Fruit fly (Drosophila melanogaster) whole organism, embryonic: ENCODE results near the gene sau.

Source experiments
- Abd-B ChIP-seq: fragments of 200-800 bp; sonication (Bioruptor generic); optimal IDR thresholded peaks from 2 replicates; lab custom pipeline; 2018; ENCODE audit warnings: missing biosample characterization, mild to moderate bottlenecking, missing genetic modification characterization, moderate library complexity
- Atf3 ChIP-seq: fragments of 200-800 bp; sonication (Bioruptor generic); optimal IDR thresholded peaks from 3 replicates; lab custom pipeline; 2016; ENCODE audit warnings: missing biosample characterization, missing genetic modification characterization
- CG1024 ChIP-seq: fragments of 200-800 bp; sonication (Bioruptor generic); IDR thresholded peaks from 2 replicates; pipeline ENCODE4 v1.3.6; 2022; ENCODE audit warnings: missing biosample characterization, missing genetic modification characterization
- CG10565 ChIP-seq: fragments of 200-800 bp; sonication (Bioruptor generic); optimal IDR thresholded peaks from 3 replicates; lab custom pipeline; 2016; ENCODE audit warnings: missing biosample characterization, mild to moderate bottlenecking, missing genetic modification characterization
- CG10654 ChIP-seq: fragments of 200-800 bp; sonication (Bioruptor generic); optimal IDR thresholded peaks from 2 replicates; lab custom pipeline; 2016; ENCODE audit warnings: missing biosample characterization, missing genetic modification characterization
- CG11723 ChIP-seq: fragments of 200-800 bp; sonication (Bioruptor generic); optimal IDR thresholded peaks from 2 replicates; lab custom pipeline; 2017; ENCODE audit warnings: missing biosample characterization, mild to moderate bottlenecking, missing genetic modification characterization
- CG12236 ChIP-seq: fragments of 200-800 bp; sonication (Bioruptor generic); optimal IDR thresholded peaks from 2 replicates; lab custom pipeline; 2016; ENCODE audit warnings: missing biosample characterization, missing genetic modification characterization
- CG12659 ChIP-seq: fragments of 200-800 bp; sonication (Bioruptor generic); optimal IDR thresholded peaks from 3 replicates; lab custom pipeline; 2017; ENCODE audit warnings: mild to moderate bottlenecking, missing biosample characterization, missing genetic modification reagents, missing genetic modification characterization
- CG15073 ChIP-seq: fragments of 200-800 bp; sonication (Bioruptor generic); optimal IDR thresholded peaks from 2 replicates; lab custom pipeline; 2016; ENCODE audit warnings: missing biosample characterization, missing genetic modification characterization
- CG1602 ChIP-seq: fragments of 200-800 bp; sonication (Bioruptor generic); optimal IDR thresholded peaks from 3 replicates; lab custom pipeline; 2016; ENCODE audit warnings: missing biosample characterization, missing genetic modification characterization
- CG1603 ChIP-seq: fragments of 200-800 bp; sonication (Bioruptor generic); optimal IDR thresholded peaks from 2 replicates; lab custom pipeline; 2019; ENCODE audit warnings: missing biosample characterization, mild to moderate bottlenecking, missing genetic modification characterization, moderate library complexity
- CG18764 ChIP-seq: fragments of 200-800 bp; sonication (Bioruptor generic); optimal IDR thresholded peaks from 3 replicates; lab custom pipeline; 2016; ENCODE audit warnings: missing biosample characterization, missing genetic modification characterization
- CG33557 ChIP-seq: fragments of 200-800 bp; sonication (Bioruptor generic); optimal IDR thresholded peaks from 2 replicates; lab custom pipeline; 2019; ENCODE audit warnings: missing biosample characterization, mild to moderate bottlenecking, missing genetic modification characterization, moderate library complexity
- CG3838 ChIP-seq: fragments of 200-800 bp; sonication (Bioruptor generic); optimal IDR thresholded peaks from 3 replicates; lab custom pipeline; 2016; ENCODE audit warnings: missing biosample characterization, missing genetic modification characterization
- CG3995 ChIP-seq: fragments of 200-800 bp; sonication (Bioruptor generic); optimal IDR thresholded peaks from 3 replicates; lab custom pipeline; 2016; ENCODE audit warnings: missing biosample characterization, missing genetic modification characterization
- CG7745 ChIP-seq: fragments of 200-800 bp; sonication (Bioruptor generic); optimal IDR thresholded peaks from 2 replicates; lab custom pipeline; 2018; ENCODE audit warnings: missing biosample characterization, mild to moderate bottlenecking, missing genetic modification characterization, moderate library complexity
- CG8290 ChIP-seq, 3 experiments: fragments of 200-800 bp; sonication (Bioruptor generic); optimal IDR thresholded peaks; 2 replicates each; lab custom pipeline; 2016 to 2019; ENCODE audit warnings: missing biosample characterization in 3 of 3, missing genetic modification characterization in 3 of 3, mild to moderate bottlenecking in 2 of 3, moderate library complexity in 1 of 3
- CG8359 ChIP-seq: fragments of 200-800 bp; sonication (Bioruptor generic); optimal IDR thresholded peaks from 2 replicates; lab custom pipeline; 2017; ENCODE audit warnings: missing biosample characterization, mild to moderate bottlenecking, missing genetic modification characterization, borderline replicate concordance
- CoRest ChIP-seq: fragments of 200-800 bp; sonication (Bioruptor generic); optimal IDR thresholded peaks from 3 replicates; lab custom pipeline; 2018; ENCODE audit warnings: missing biosample characterization, mild to moderate bottlenecking, missing genetic modification characterization, moderate library complexity
- Ets65A ChIP-seq: fragments of 200-800 bp; sonication (Bioruptor generic); peaks from one replicate; lab custom pipeline; 2016; ENCODE audit warnings: missing biosample characterization, missing genetic modification characterization
- Ets97D ChIP-seq: fragments of 200-800 bp; sonication (Bioruptor generic); optimal IDR thresholded peaks from 3 replicates; lab custom pipeline; 2016; ENCODE audit warnings: missing biosample characterization, missing genetic modification characterization
- HLH3B ChIP-seq: fragments of 200-800 bp; sonication (Bioruptor generic); IDR thresholded peaks from 2 replicates; pipeline ENCODE4 v1.3.6; 2022; ENCODE audit warnings: missing biosample characterization, missing genetic modification characterization
- HLH4C ChIP-seq: fragments of 200-800 bp; sonication (Bioruptor generic); IDR thresholded peaks from 3 replicates; pipeline ENCODE4 v1.3.6; 2022; ENCODE audit warnings: missing biosample characterization, missing genetic modification characterization; ENCODE audit not compliant: partially characterized antibody
- Hand ChIP-seq: fragments of 200-800 bp; sonication (Bioruptor generic); optimal IDR thresholded peaks from 2 replicates; lab custom pipeline; 2017; ENCODE audit warnings: mild to moderate bottlenecking, missing biosample characterization, missing genetic modification reagents, missing genetic modification characterization
- Hr39 ChIP-seq: fragments of >200 bp; optimal IDR thresholded peaks from 2 replicates; lab custom pipeline; 2017
- Hr51 ChIP-seq, 2 experiments: fragments of 200-800 bp; sonication (Bioruptor generic); optimal IDR thresholded peaks; 2 replicates in 1 of 2; 3 replicates in 1 of 2; lab custom pipeline; 2016 to 2018; ENCODE audit warnings: missing biosample characterization in 2 of 2, missing genetic modification characterization in 2 of 2, mild to moderate bottlenecking in 1 of 2, moderate library complexity in 1 of 2
- Jarid2 ChIP-seq: fragments of 200-800 bp; sonication (Bioruptor generic); optimal IDR thresholded peaks from 3 replicates; lab custom pipeline; 2017; ENCODE audit warnings: mild to moderate bottlenecking, missing biosample characterization, missing genetic modification reagents, missing genetic modification characterization
- MESR4 ChIP-seq: fragments of 200-800 bp; sonication (Bioruptor generic); optimal IDR thresholded peaks from 2 replicates; lab custom pipeline; 2018; ENCODE audit warnings: missing biosample characterization, mild to moderate bottlenecking, missing genetic modification characterization, moderate library complexity
- Max ChIP-seq: fragments of 200-800 bp; sonication (Bioruptor generic); optimal IDR thresholded peaks from 2 replicates; lab custom pipeline; 2016; ENCODE audit warnings: missing biosample characterization, mild to moderate bottlenecking, missing genetic modification characterization
- Nf-YC ChIP-seq: fragments of 200-800 bp; optimal IDR thresholded peaks from 3 replicates; lab custom pipeline; 2019; ENCODE audit warnings: missing biosample characterization, mild to moderate bottlenecking, missing genetic modification characterization, moderate library complexity
- caup ChIP-seq: fragments of 200-800 bp; sonication (Bioruptor generic); optimal IDR thresholded peaks from 3 replicates; lab custom pipeline; 2017; ENCODE audit warnings: missing biosample characterization, mild to moderate bottlenecking, missing genetic modification characterization, moderate library complexity; ENCODE audit not compliant: severe bottlenecking
- chn ChIP-seq: fragments of 200-800 bp; sonication (Bioruptor generic); optimal IDR thresholded peaks from 2 replicates; lab custom pipeline; 2016; ENCODE audit warnings: missing biosample characterization, missing genetic modification characterization
- crol ChIP-seq: fragments of 200-800 bp; sonication (Bioruptor generic); IDR thresholded peaks from 2 replicates; pipeline ENCODE4 v1.3.6; 2022; ENCODE audit warnings: missing biosample characterization, missing genetic modification characterization
- danr ChIP-seq: fragments of 200-800 bp; sonication (Bioruptor generic); IDR thresholded peaks from 2 replicates; pipeline ENCODE4 v1.3.6; 2022; ENCODE audit warnings: missing biosample characterization, missing genetic modification characterization
- dysf ChIP-seq: fragments of 200-800 bp; sonication (Bioruptor generic); IDR thresholded peaks from 3 replicates; pipeline ENCODE4 v1.3.6; 2022; ENCODE audit warnings: missing biosample characterization, missing genetic modification characterization
- gcm2 ChIP-seq: fragments of 200-800 bp; sonication (Bioruptor generic); optimal IDR thresholded peaks from 2 replicates; lab custom pipeline; 2016; ENCODE audit warnings: missing biosample characterization, missing genetic modification characterization
- lbe ChIP-seq: fragments of 200-800 bp; sonication (Bioruptor generic); optimal IDR thresholded peaks from 2 replicates; lab custom pipeline; 2016; ENCODE audit warnings: missing biosample characterization, mild to moderate bottlenecking, missing genetic modification characterization
- lov ChIP-seq, 2 experiments: fragments of 200-800 bp in 1 of 2; fragments of >200 bp in 1 of 2; sonication (Bioruptor generic) in 1 of 2; IDR thresholded peaks in 1 of 2; optimal IDR thresholded peaks in 1 of 2; 2 replicates in 1 of 2; 3 replicates in 1 of 2; pipeline versions ENCODE4 v1.3.6 to Lab custom; 2017 to 2022; ENCODE audit warnings: missing biosample characterization in 1 of 2, missing genetic modification characterization in 1 of 2
- nerfin-1 ChIP-seq: fragments of 200-800 bp; sonication (Bioruptor generic); optimal IDR thresholded peaks from 3 replicates; lab custom pipeline; 2019; ENCODE audit warnings: missing biosample characterization, mild to moderate bottlenecking, missing genetic modification characterization, moderate library complexity
- nom ChIP-seq: fragments of 200-800 bp; sonication (Bioruptor generic); optimal IDR thresholded peaks from 2 replicates; lab custom pipeline; 2017; ENCODE audit warnings: missing biosample characterization, missing genetic modification characterization, mild to moderate bottlenecking, moderate library complexity, missing genetic modification reagents
- sens ChIP-seq: fragments of 200-800 bp; sonication (Bioruptor generic); peaks from one replicate; lab custom pipeline; 2016; ENCODE audit warnings: missing biosample characterization, missing genetic modification characterization
- sens-2 ChIP-seq: fragments of 200-800 bp; sonication (Bioruptor generic); IDR thresholded peaks from 2 replicates; pipeline ENCODE4 v1.3.6; 2022; ENCODE audit warnings: missing biosample characterization, missing genetic modification characterization
- seq ChIP-seq: fragments of 200-800 bp; sonication (Bioruptor generic); IDR thresholded peaks from 2 replicates; pipeline ENCODE4 v1.3.6; 2022; ENCODE audit warnings: missing biosample characterization, missing genetic modification characterization
- shn ChIP-seq: fragments of 200-800 bp; sonication (Bioruptor generic); optimal IDR thresholded peaks from 3 replicates; lab custom pipeline; 2016; ENCODE audit warnings: missing biosample characterization, missing genetic modification characterization
- sim ChIP-seq: fragments of 200-800 bp; sonication (Bioruptor generic); IDR thresholded peaks from 2 replicates; pipeline ENCODE4 v1.3.6; 2022; ENCODE audit warnings: missing biosample characterization, missing genetic modification characterization
- sisA ChIP-seq: fragments of 200-800 bp; sonication (Bioruptor generic); IDR thresholded peaks from 2 replicates; pipeline ENCODE4 v1.3.6; 2022; ENCODE audit warnings: missing biosample characterization, missing genetic modification characterization
- stwl ChIP-seq: fragments of 200-800 bp; sonication (Bioruptor generic); optimal IDR thresholded peaks from 3 replicates; lab custom pipeline; 2018; ENCODE audit warnings: missing biosample characterization, mild to moderate bottlenecking, missing genetic modification characterization, moderate library complexity
- unpg ChIP-seq: fragments of 200-800 bp; sonication (Bioruptor generic); optimal IDR thresholded peaks from 3 replicates; lab custom pipeline; 2018; ENCODE audit warnings: missing biosample characterization, mild to moderate bottlenecking, missing genetic modification characterization, moderate library complexity
- vnd ChIP-seq: fragments of 200-800 bp; sonication (Bioruptor generic); IDR thresholded peaks from 3 replicates; pipeline ENCODE4 v1.3.6; 2022; ENCODE audit warnings: missing biosample characterization, missing genetic modification characterization; ENCODE audit not compliant: partially characterized antibody

The sau gene

dm6 chr2L:2180120-2180539 lies 46.0 kb upstream of the sau start (continued):
- no peak for TF ChIP-seq vnd (GFP tag; lab: Robert Waterston, UW)
- TF ChIP-seq CG7745 (tag; lab: Kevin White, UChicago), result peak; percentile 19
- TF ChIP-seq lbe (GFP tag; lab: Kevin White, UChicago), result peak; percentile 49
- TF ChIP-seq chn (GFP tag; lab: Kevin White, UChicago), result peak; percentile 79
- peak; percentile 70 for TF ChIP-seq danr
- TF ChIP-seq stwl (tag; lab: Kevin White, UChicago), result no peak
- peak; percentile 85 for TF ChIP-seq CG1602 (GFP tag; lab: Kevin White, UChicago)
- peak; percentile 80 for TF ChIP-seq seq (GFP tag; lab: Robert Waterston, UW)
- peak; percentile 64 to 94 for TF ChIP-seq Hr51 (GFP tag; optimal IDR thresholded peaks at IDR 0.05; lab: Kevin White, UChicago)
- TF ChIP-seq CG33557 (GFP tag; lab: Kevin White, UChicago), result peak; percentile 76
- TF ChIP-seq gcm2, result peak; percentile 44
- peak; percentile 92 for TF ChIP-seq sisA (GFP tag; lab: Robert Waterston, UW)
- TF ChIP-seq sens-2 (GFP tag; lab: Robert Waterston, UW), result peak; percentile 85; the same call in 1 of the 2 replicates
- TF ChIP-seq CG8290 (GFP tag; optimal IDR thresholded peaks at IDR 0.05; lab: Kevin White, UChicago), result peak; percentile 73
- TF ChIP-seq CG8290 (tag; optimal IDR thresholded peaks at IDR 0.05; lab: Kevin White, UChicago), result peak; percentile 26 to 81
- TF ChIP-seq Ets97D (GFP tag; lab: Kevin White, UChicago), result peak; percentile 62
- TF ChIP-seq Hr39 (lab: Kevin White, UChicago), result no peak
- TF ChIP-seq CG15073 (GFP tag; lab: Kevin White, UChicago), result peak; percentile 55
- peak; percentile 73 for TF ChIP-seq CG3838
- no peak for TF ChIP-seq HLH4C (GFP tag; lab: Robert Waterston, UW)
- peak; percentile 64 for TF ChIP-seq Atf3
- TF ChIP-seq sim (GFP tag; lab: Robert Waterston, UW), result peak; percentile 76
- TF ChIP-seq CG8359 (GFP tag; lab: Kevin White, UChicago), result peak; percentile 76
- peak; percentile 85 for TF ChIP-seq Abd-B (GFP tag; lab: Kevin White, UChicago)
- TF ChIP-seq CG11723 (GFP tag; lab: Kevin White, UChicago), result peak; percentile 85
- peak; percentile 68 for TF ChIP-seq crol
- TF ChIP-seq Ets65A (GFP tag; lab: Kevin White, UChicago), result peak; percentile 98
- peak; percentile 44 for TF ChIP-seq CG12236
- no peak for TF ChIP-seq CG3995
- TF ChIP-seq CG1603, result peak; percentile 91
- peak; percentile 94 for TF ChIP-seq HLH3B
- peak; percentile 67 for TF ChIP-seq Hand (GFP tag; lab: Kevin White, UChicago)
- TF ChIP-seq nom (GFP tag; lab: Kevin White, UChicago), result peak; percentile 78
- TF ChIP-seq sens (GFP tag; lab: Kevin White, UChicago), result peak; percentile 98
- peak; percentile 90 for TF ChIP-seq nerfin-1
- TF ChIP-seq CG1024 (GFP tag; lab: Robert Waterston, UW), result peak; percentile 82
- peak; percentile 83 for TF ChIP-seq CG10654 (GFP tag; lab: Kevin White, UChicago)
- no peak for TF ChIP-seq lov (optimal IDR thresholded peaks at IDR 0.05; lab: Kevin White, UChicago)
- peak; percentile 89 for TF ChIP-seq lov (GFP tag; IDR thresholded peaks at IDR 0.05; lab: Robert Waterston, UW)
- TF ChIP-seq unpg, result peak; percentile 95
- TF ChIP-seq caup (GFP tag; lab: Kevin White, UChicago), result peak; percentile 80
- peak; percentile 91 for TF ChIP-seq dysf
- no peak for TF ChIP-seq shn (GFP tag; lab: Kevin White, UChicago)
- peak; percentile 77 for TF ChIP-seq CG18764 (GFP tag; lab: Kevin White, UChicago)
- TF ChIP-seq MESR4 (GFP tag; lab: Kevin White, UChicago), result peak; percentile 43
- TF ChIP-seq Jarid2 (GFP tag; lab: Kevin White, UChicago), result peak; percentile 57
- peak; percentile 82 for TF ChIP-seq Max (GFP tag; lab: Kevin White, UChicago)
- TF ChIP-seq CG12659 (GFP tag; lab: Kevin White, UChicago), result peak; percentile 72
- peak; percentile 86 for TF ChIP-seq CoRest (tag; lab: Kevin White, UChicago)
- TF ChIP-seq CG10565 (GFP tag; lab: Kevin White, UChicago), result peak; percentile 42
- peak; percentile 64 for TF ChIP-seq Nf-YC (tag; lab: Kevin White, UChicago)
